Worm (Caenorhabditis elegans) whole organism, mixed stage, embryonic: ENCODE results near the gene mrps-5.
A peak's percentile ranks its signal among the peaks of the same experiment; 100 is the strongest.

ENCODE experiments used
- M03D4.4 ChIP-seq: sonication (generic microtip); optimal IDR thresholded peaks from 2 replicates; lab custom pipeline; 2017; ENCODE audit warnings: mild to moderate bottlenecking, missing genetic modification characterization, missing compliant biosample characterization
- bed-3 ChIP-seq: fragments of 200-800 bp; sonication (Bioruptor generic); optimal IDR thresholded peaks from 3 replicates; lab custom pipeline; 2018; ENCODE audit warnings: mild to moderate bottlenecking, missing genetic modification characterization, moderate library complexity, missing compliant biosample characterization
- blmp-1 ChIP-seq: fragments of 150-350 bp; optimal IDR thresholded peaks from 2 replicates; lab custom pipeline; 2014; ENCODE audit warnings: missing biosample characterization, missing genetic modification characterization
- ceh-43 ChIP-seq: fragments of 200-800 bp; sonication (Bioruptor generic); optimal IDR thresholded peaks from 2 replicates; lab custom pipeline; 2018; ENCODE audit warnings: mild to moderate bottlenecking, missing genetic modification characterization, moderate library complexity, missing compliant biosample characterization
- ces-1 ChIP-seq: fragments of 150-350 bp; optimal IDR thresholded peaks from 2 replicates; lab custom pipeline; 2014; ENCODE audit warnings: missing biosample characterization, missing genetic modification reagents, missing genetic modification characterization
- cnd-1 ChIP-seq: fragments of 200-800 bp; sonication (Bioruptor generic); optimal IDR thresholded peaks from 2 replicates; lab custom pipeline; 2018; ENCODE audit warnings: mild to moderate bottlenecking, missing genetic modification characterization, missing compliant biosample characterization
- drap-1 ChIP-seq: fragments of 200-800 bp; sonication (Bioruptor generic); optimal IDR thresholded peaks from 3 replicates; lab custom pipeline; 2018; ENCODE audit warnings: mild to moderate bottlenecking, missing genetic modification characterization, missing compliant biosample characterization
- elt-3 ChIP-seq: fragments of 150-350 bp; optimal IDR thresholded peaks from 2 replicates; lab custom pipeline; 2014; ENCODE audit warnings: missing biosample characterization, missing genetic modification characterization
- flh-1 ChIP-seq: fragments of 200-800 bp; sonication (Bioruptor generic); optimal IDR thresholded peaks from 2 replicates; lab custom pipeline; 2018; ENCODE audit warnings: mild to moderate bottlenecking, missing genetic modification characterization, moderate library complexity, missing compliant biosample characterization
- ham-2 ChIP-seq: fragments of 200-800 bp; sonication (Bioruptor generic); optimal IDR thresholded peaks from 2 replicates; lab custom pipeline; 2018; ENCODE audit warnings: mild to moderate bottlenecking, missing genetic modification characterization, missing compliant biosample characterization
- hlh-1 ChIP-seq: fragments of 150-350 bp; optimal IDR thresholded peaks from 2 replicates; lab custom pipeline; 2014; ENCODE audit warnings: missing biosample characterization, missing genetic modification reagents, missing genetic modification characterization
- lin-13 ChIP-seq: fragments of 150-350 bp; optimal IDR thresholded peaks from 2 replicates; lab custom pipeline; 2014; ENCODE audit warnings: missing biosample characterization, missing genetic modification characterization
- lin-32 ChIP-seq: fragments of 200-800 bp; sonication (Bioruptor generic); optimal IDR thresholded peaks from 2 replicates; lab custom pipeline; 2018; ENCODE audit warnings: mild to moderate bottlenecking, missing genetic modification characterization, missing compliant biosample characterization
- lsy-2 ChIP-seq: fragments of 150-350 bp; optimal IDR thresholded peaks from 2 replicates; lab custom pipeline; 2014; ENCODE audit warnings: missing biosample characterization, missing genetic modification characterization
- mab-5 ChIP-seq: fragments of 150-350 bp; optimal IDR thresholded peaks from 2 replicates; lab custom pipeline; 2014; ENCODE audit warnings: missing biosample characterization, missing genetic modification characterization
- mep-1 ChIP-seq: fragments of 150-350 bp; optimal IDR thresholded peaks from 2 replicates; lab custom pipeline; 2017; ENCODE audit warnings: missing biosample characterization, missing genetic modification reagents, missing genetic modification characterization, inconsistent platforms
- mls-2 ChIP-seq: sonication (generic microtip); optimal IDR thresholded peaks from 2 replicates; lab custom pipeline; 2016; ENCODE audit warnings: mild to moderate bottlenecking, missing genetic modification characterization, moderate library complexity, missing compliant biosample characterization
- nhr-12 ChIP-seq: fragments of 150-350 bp; optimal IDR thresholded peaks from 2 replicates; lab custom pipeline; 2014; ENCODE audit warnings: missing biosample characterization, missing genetic modification characterization
- nhr-2 ChIP-seq: fragments of 150-350 bp; optimal IDR thresholded peaks from 2 replicates; lab custom pipeline; 2014; ENCODE audit warnings: missing biosample characterization, missing genetic modification characterization
- nhr-237 ChIP-seq: fragments of 150-350 bp; optimal IDR thresholded peaks from 2 replicates; lab custom pipeline; 2014; ENCODE audit warnings: missing biosample characterization, missing genetic modification characterization
- nhr-28 ChIP-seq: fragments of 150-350 bp; optimal IDR thresholded peaks from 2 replicates; lab custom pipeline; 2014; ENCODE audit warnings: missing biosample characterization, missing genetic modification characterization
- nhr-76 ChIP-seq: sonication (generic microtip); optimal IDR thresholded peaks from 2 replicates; lab custom pipeline; 2017; ENCODE audit warnings: missing biosample characterization, missing genetic modification characterization
- pha-4 ChIP-seq: fragments of 150-350 bp; optimal IDR thresholded peaks from 2 replicates; lab custom pipeline; 2018; ENCODE audit warnings: missing biosample characterization, missing genetic modification reagents, missing genetic modification characterization
- sem-2 ChIP-seq: fragments of 200-800 bp; sonication (Bioruptor generic); optimal IDR thresholded peaks from 2 replicates; lab custom pipeline; 2018; ENCODE audit warnings: mild to moderate bottlenecking, missing genetic modification characterization, missing compliant biosample characterization
- snpc-4 ChIP-seq: fragments of 150-350 bp; optimal IDR thresholded peaks from 2 replicates; lab custom pipeline; 2014; ENCODE audit warnings: missing biosample characterization, missing genetic modification characterization
- sptf-1 ChIP-seq: sonication (generic microtip); optimal IDR thresholded peaks from 2 replicates; lab custom pipeline; 2017; ENCODE audit warnings: mild to moderate bottlenecking, missing genetic modification characterization, moderate library complexity, missing compliant biosample characterization
- tbx-8 ChIP-seq: fragments of 200-800 bp; sonication (Bioruptor generic); optimal IDR thresholded peaks from 2 replicates; lab custom pipeline; 2018; ENCODE audit warnings: mild to moderate bottlenecking, missing genetic modification characterization, moderate library complexity, missing compliant biosample characterization
- unc-120 ChIP-seq: sonication (generic microtip); optimal IDR thresholded peaks from 2 replicates; lab custom pipeline; 2017; ENCODE audit warnings: missing genetic modification characterization, missing compliant biosample characterization; ENCODE audit not compliant: poor library complexity, severe bottlenecking
- unc-39 ChIP-seq: fragments of 150-350 bp; optimal IDR thresholded peaks from 2 replicates; lab custom pipeline; 2014; ENCODE audit warnings: missing biosample characterization, missing genetic modification characterization
- unc-62 ChIP-seq: fragments of 150-350 bp; optimal IDR thresholded peaks from 2 replicates; lab custom pipeline; 2014; ENCODE audit warnings: missing biosample characterization, missing genetic modification reagents, missing genetic modification characterization
- zip-8 ChIP-seq: fragments of 150-350 bp; optimal IDR thresholded peaks from 2 replicates; lab custom pipeline; 2014; ENCODE audit warnings: missing biosample characterization, missing genetic modification characterization
- ztf-11 ChIP-seq: fragments of 150-350 bp; optimal IDR thresholded peaks from 2 replicates; lab custom pipeline; 2014; ENCODE audit warnings: missing biosample characterization, missing genetic modification characterization

The mrps-5 gene

DNA sequence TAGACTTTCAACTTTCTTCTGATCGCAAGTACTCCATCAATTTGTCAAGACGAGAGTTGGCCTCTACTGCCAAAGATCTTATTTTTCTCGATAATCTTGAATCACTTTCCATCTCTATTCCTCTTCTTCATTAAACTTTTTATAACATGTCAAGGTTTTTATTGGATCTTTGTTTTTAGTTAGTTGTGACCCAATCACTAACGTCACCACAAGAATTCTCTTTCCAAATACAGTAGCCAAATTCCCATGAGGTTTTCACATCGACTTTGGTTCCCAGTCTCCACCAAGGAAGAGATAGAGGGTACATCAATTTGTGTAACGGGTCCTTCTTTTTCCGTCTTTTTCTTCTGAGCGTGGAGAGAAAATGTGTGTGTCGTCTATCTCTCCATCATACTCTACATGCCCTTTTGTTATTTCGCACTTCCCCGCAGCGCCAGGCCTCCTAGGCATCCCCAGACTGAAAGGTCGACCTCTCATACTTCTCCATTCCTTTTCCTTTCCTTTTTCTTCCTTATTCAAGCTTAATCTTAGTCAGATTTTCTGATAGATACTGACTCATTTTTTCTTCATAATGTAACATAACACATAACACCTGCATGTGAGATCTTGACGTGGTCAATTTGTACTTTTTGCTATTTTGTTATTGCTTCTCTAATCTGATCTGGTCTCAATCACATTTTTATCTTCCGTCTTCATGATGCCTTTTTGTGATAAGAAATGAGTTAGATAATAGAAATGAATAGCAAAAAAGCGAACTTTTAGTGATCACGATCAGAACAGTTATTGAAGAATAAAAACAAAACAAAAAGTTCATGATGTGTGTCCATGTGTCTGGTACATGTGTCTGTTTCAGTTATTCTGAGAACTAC, 24.1 kb upstream of the mrps-5 start:
- TF ChIP-seq ces-1 (GFP tag; lab: Kevin White, UChicago) (peak; percentile 3), cnd-1 (no peak)

DNA sequence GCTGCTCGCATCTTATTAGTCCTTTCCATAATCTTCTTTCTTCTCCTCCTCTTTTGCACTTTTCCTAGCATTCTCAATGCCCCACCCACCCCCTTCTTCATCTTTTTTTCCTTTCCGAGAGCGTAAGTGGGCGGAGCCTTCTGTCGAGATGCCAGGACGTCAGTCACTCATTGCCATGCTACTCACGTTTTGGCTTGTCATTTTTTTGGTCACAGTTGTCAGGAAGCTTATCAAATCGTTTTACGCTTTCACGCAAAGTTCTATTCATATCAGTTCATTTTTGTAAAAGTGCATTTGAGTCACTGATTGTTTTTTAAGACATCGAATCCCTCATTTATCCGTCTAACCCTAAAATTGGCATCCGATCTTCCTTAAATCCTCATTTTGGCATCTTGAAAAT, 23.3 kb upstream of the mrps-5 start:
- TF ChIP-seq lin-13 (tag; lab: Kevin White, UChicago) = no peak
- TF ChIP-seq mab-5 (tag; lab: Kevin White, UChicago) = no peak
- no peak for TF ChIP-seq bed-3 (GFP tag; lab: Kevin White, UChicago)
- TF ChIP-seq snpc-4 (tag; lab: Kevin White, UChicago) = no peak

DNA sequence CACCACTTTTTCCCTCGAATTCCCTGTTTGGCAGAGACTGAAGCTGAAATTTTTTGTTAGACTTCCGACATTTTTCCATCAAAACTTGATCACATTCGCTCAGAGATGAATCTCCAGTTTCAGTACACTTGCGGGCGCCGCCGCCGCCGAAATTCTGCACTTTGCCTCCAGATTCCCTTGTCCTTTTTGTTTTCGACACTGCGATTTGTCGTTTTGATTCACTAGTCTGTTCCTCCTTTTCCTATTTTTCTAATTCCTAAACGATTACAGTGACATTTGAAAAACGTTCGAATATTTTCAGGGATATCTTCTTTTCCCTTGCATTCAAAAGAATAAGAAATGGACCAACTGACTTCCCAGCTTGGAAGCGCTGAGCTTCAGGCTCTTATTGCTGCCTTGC, 22.5 kb upstream of the mrps-5 start, which contains the start of gene F45D3.2:
F45D3.2 (plus strand) TSS at position 301 of the 400 bp plus-strand sequence.
- TF ChIP-seq unc-120 (no peak), flh-1 (no peak), pha-4 (tag; lab: Kevin White, UChicago) (no peak), sptf-1 (no peak), lsy-2 (tag; lab: Kevin White, UChicago) (no peak), lin-13 (tag; lab: Kevin White, UChicago) (no peak), ceh-43 (GFP tag; lab: Kevin White, UChicago) (no peak), tbx-8 (GFP tag; lab: Kevin White, UChicago) (no peak), lin-32 (GFP tag; lab: Kevin White, UChicago) (no peak)

DNA sequence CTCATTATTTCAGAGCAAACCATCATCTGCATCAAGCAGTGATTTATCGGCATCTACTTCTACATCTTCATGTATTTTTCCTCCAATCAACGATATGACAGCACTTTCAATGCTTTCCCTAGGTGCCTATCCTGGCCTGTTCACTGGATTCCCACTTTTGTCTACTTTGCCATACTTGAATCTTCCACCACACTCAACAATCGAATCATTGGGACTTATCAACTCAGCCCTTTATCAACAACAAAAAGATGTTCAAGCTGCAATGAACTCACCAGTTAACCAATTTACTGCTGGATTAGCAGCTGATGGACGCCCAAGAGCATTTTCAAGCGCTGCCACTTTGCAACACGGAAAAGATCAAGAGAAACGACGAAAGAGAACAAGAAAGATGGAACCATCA, 22.1 kb upstream of the mrps-5 start:
- TF ChIP-seq flh-1 (no peak), zip-8 (tag; lab: Kevin White, UChicago) (no peak), nhr-28 (no peak), sptf-1 (no peak), nhr-12 (tag; lab: Kevin White, UChicago) (no peak), pha-4 (tag; lab: Kevin White, UChicago) (no peak), ztf-11 (tag; lab: Kevin White, UChicago) (no peak), elt-3 (no peak), unc-62 (GFP tag; lab: Kevin White, UChicago) (no peak), nhr-76 (tag; lab: Kevin White, UChicago) (no peak), unc-39 (no peak), snpc-4 (tag; lab: Kevin White, UChicago) (no peak), mep-1 (tag; lab: Kevin White, UChicago) (no peak)

DNA sequence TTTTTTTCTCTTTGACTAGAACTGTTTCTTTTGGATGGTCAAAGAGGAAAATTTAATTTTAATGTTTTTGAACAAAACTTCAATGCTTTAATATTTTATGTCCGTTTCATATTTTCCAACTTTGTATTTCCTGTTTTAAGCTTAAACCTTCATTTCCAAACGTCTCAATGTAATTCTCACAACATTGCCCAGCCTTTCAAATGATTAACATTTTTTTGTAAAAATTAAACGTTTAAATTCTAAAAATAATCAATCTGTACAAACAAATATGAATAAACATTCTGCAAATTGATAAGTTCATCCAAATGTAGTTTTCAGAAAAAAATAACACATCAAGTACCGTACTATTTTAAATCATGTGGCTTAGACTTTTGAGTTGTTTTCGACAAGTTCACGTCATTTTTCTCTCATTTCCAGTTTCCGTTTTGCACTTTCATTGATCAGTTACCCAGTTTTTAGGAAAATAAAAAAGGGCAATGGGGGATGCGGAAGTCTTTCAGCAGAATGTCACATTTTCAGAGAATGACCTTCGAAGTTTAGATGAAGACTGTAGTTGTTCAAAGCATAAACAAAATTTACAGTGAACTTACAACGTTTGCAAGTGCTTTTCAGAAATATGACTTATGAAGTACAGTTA, 20.5 kb upstream of the mrps-5 start:
- TF ChIP-seq cnd-1 = no peak
- no peak for TF ChIP-seq lin-13 (tag; lab: Kevin White, UChicago)
- no peak for TF ChIP-seq nhr-28
- no peak for TF ChIP-seq ham-2
- no peak for TF ChIP-seq blmp-1 (tag; lab: Kevin White, UChicago)
- no peak for TF ChIP-seq flh-1
- TF ChIP-seq M03D4.4 (tag; lab: Kevin White, UChicago) = no peak
- TF ChIP-seq sem-2 (GFP tag; lab: Kevin White, UChicago) = no peak
- no peak for TF ChIP-seq mep-1 (tag; lab: Kevin White, UChicago)
- no peak for TF ChIP-seq snpc-4 (tag; lab: Kevin White, UChicago)
- no peak for TF ChIP-seq drap-1 (GFP tag; lab: Kevin White, UChicago)
- no peak for TF ChIP-seq nhr-2 (tag; lab: Kevin White, UChicago)

DNA sequence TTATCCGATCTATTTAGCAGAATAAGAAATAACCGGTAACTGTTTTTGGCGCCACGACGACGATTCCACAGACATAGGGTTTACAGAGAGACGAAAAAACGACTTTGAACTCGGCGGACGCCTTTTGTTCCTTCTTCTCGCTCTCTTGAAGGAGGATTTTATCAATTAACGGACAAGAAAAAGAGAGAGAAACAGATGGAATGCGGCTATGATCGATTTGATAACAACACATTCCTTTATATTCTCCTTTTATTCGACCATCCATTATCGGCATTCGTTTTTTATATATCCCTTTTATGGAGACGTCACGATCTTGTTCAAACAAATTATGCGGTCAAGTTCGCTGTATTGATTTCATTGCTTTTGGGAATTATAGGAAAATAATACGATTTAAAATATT, 14.5 kb upstream of the mrps-5 start:
- TF ChIP-seq unc-62 (GFP tag; lab: Kevin White, UChicago) (no peak), sem-2 (GFP tag; lab: Kevin White, UChicago) (no peak), nhr-2 (tag; lab: Kevin White, UChicago) (no peak), snpc-4 (tag; lab: Kevin White, UChicago) (no peak), nhr-76 (tag; lab: Kevin White, UChicago) (no peak), mls-2 (tag; lab: Kevin White, UChicago) (no peak), lsy-2 (tag; lab: Kevin White, UChicago) (no peak), ham-2 (no peak), blmp-1 (tag; lab: Kevin White, UChicago) (no peak), unc-120 (no peak), ces-1 (GFP tag; lab: Kevin White, UChicago) (no peak), sptf-1 (no peak), nhr-28 (no peak), mep-1 (tag; lab: Kevin White, UChicago) (no peak), hlh-1 (no peak), bed-3 (GFP tag; lab: Kevin White, UChicago) (no peak), lin-32 (GFP tag; lab: Kevin White, UChicago) (no peak), lin-13 (tag; lab: Kevin White, UChicago) (no peak), nhr-237 (tag; lab: Kevin White, UChicago) (no peak)
